Worm (Caenorhabditis elegans) whole organism, late embryonic: ENCODE results near the gene phf-15.

ENCODE experiments used
- C38D4.7 ChIP-seq: fragments of 200-800 bp; sonication (Bioruptor generic); optimal IDR thresholded peaks from 2 replicates; lab custom pipeline; 2018; ENCODE audit warnings: mild to moderate bottlenecking, missing genetic modification characterization, moderate library complexity, missing compliant biosample characterization
- F13H6.1 ChIP-seq: sonication (generic microtip); optimal IDR thresholded peaks from 2 replicates; lab custom pipeline; 2016; ENCODE audit warnings: missing genetic modification characterization, missing compliant biosample characterization
- K09A11.1 ChIP-seq: sonication (generic microtip); optimal IDR thresholded peaks from 2 replicates; lab custom pipeline; 2017; ENCODE audit warnings: antibody characterized with exemption, mild to moderate bottlenecking, missing genetic modification characterization, missing compliant biosample characterization; ENCODE audit not compliant: insufficient read depth
- ahr-1 ChIP-seq: sonication (generic microtip); optimal IDR thresholded peaks from 2 replicates; lab custom pipeline; 2016; ENCODE audit warnings: missing genetic modification characterization, missing compliant biosample characterization
- ceh-18 ChIP-seq: sonication (generic microtip); optimal IDR thresholded peaks from 2 replicates; lab custom pipeline; 2016; ENCODE audit warnings: missing genetic modification characterization, missing compliant biosample characterization
- ceh-19 ChIP-seq: fragments of 200-800 bp; sonication (Bioruptor generic); optimal IDR thresholded peaks from 2 replicates; lab custom pipeline; 2018; ENCODE audit warnings: mild to moderate bottlenecking, missing genetic modification characterization, missing compliant biosample characterization
- ceh-2 ChIP-seq: sonication (generic microtip); optimal IDR thresholded peaks from 2 replicates; lab custom pipeline; 2016; ENCODE audit warnings: missing genotype, missing genetic modification characterization, missing compliant biosample characterization
- ceh-30 ChIP-seq: fragments of 150-350 bp; optimal IDR thresholded peaks from 2 replicates; lab custom pipeline; 2014; ENCODE audit warnings: missing biosample characterization, missing genetic modification characterization
- ceh-31 ChIP-seq: sonication (generic microtip); optimal IDR thresholded peaks from 2 replicates; lab custom pipeline; 2016; ENCODE audit warnings: missing genetic modification characterization, missing compliant biosample characterization
- ceh-48 ChIP-seq: sonication (generic microtip); optimal IDR thresholded peaks from 2 replicates; lab custom pipeline; 2016; ENCODE audit warnings: missing genetic modification characterization, inconsistent platforms, missing compliant biosample characterization
- ceh-6 ChIP-seq: fragments of 200-800 bp; sonication (Bioruptor generic); optimal IDR thresholded peaks from 2 replicates; lab custom pipeline; 2018; ENCODE audit warnings: mild to moderate bottlenecking, missing genetic modification characterization, missing compliant biosample characterization
- dmd-4 ChIP-seq: sonication (generic microtip); optimal IDR thresholded peaks from 2 replicates; lab custom pipeline; 2016; ENCODE audit warnings: borderline replicate concordance, missing genetic modification characterization, missing compliant biosample characterization
- eyg-1 ChIP-seq: sonication (generic microtip); optimal IDR thresholded peaks from 2 replicates; lab custom pipeline; 2016; ENCODE audit warnings: missing genotype, missing genetic modification characterization, missing compliant biosample characterization
- fax-1 ChIP-seq: sonication (generic microtip); optimal IDR thresholded peaks from 2 replicates; lab custom pipeline; 2016; ENCODE audit warnings: missing genotype, missing genetic modification characterization, missing compliant biosample characterization
- hlh-13 ChIP-seq: fragments of 200-800 bp; sonication (Bioruptor generic); optimal IDR thresholded peaks from 2 replicates; lab custom pipeline; 2018; ENCODE audit warnings: mild to moderate bottlenecking, missing genetic modification characterization, missing compliant biosample characterization
- hlh-15 ChIP-seq: sonication (generic microtip); optimal IDR thresholded peaks from 2 replicates; lab custom pipeline; 2016; ENCODE audit warnings: missing genetic modification characterization, missing compliant biosample characterization
- hlh-6 ChIP-seq: sonication (generic microtip); optimal IDR thresholded peaks from 2 replicates; lab custom pipeline; 2016; ENCODE audit warnings: missing genotype, missing genetic modification characterization, missing compliant biosample characterization
- hlh-8 ChIP-seq: sonication (generic microtip); optimal IDR thresholded peaks from 2 replicates; lab custom pipeline; 2016; ENCODE audit warnings: missing genotype, missing genetic modification characterization, missing compliant biosample characterization
- lin-11 ChIP-seq: fragments of 200-800 bp; sonication (Bioruptor generic); optimal IDR thresholded peaks from 2 replicates; lab custom pipeline; 2018; ENCODE audit warnings: mild to moderate bottlenecking, missing genetic modification characterization, missing compliant biosample characterization
- madf-2 ChIP-seq: sonication (generic microtip); optimal IDR thresholded peaks from 2 replicates; lab custom pipeline; 2017; ENCODE audit warnings: missing genetic modification characterization, missing compliant biosample characterization
- mec-3 ChIP-seq: sonication (generic microtip); optimal IDR thresholded peaks from 2 replicates; lab custom pipeline; 2016; ENCODE audit warnings: borderline replicate concordance, missing genetic modification characterization, missing compliant biosample characterization
- nfya-1 ChIP-seq: sonication (generic microtip); optimal IDR thresholded peaks from 2 replicates; lab custom pipeline; 2017; ENCODE audit warnings: missing genetic modification characterization, mild to moderate bottlenecking, missing compliant biosample characterization, antibody characterized with exemption, moderate library complexity
- nhr-232 ChIP-seq: sonication (generic microtip); optimal IDR thresholded peaks from 2 replicates; lab custom pipeline; 2016; ENCODE audit warnings: missing genetic modification characterization, missing compliant biosample characterization
- pat-9 ChIP-seq: fragments of 200-800 bp; sonication (Bioruptor generic); optimal IDR thresholded peaks from 2 replicates; lab custom pipeline; 2018; ENCODE audit warnings: mild to moderate bottlenecking, missing genetic modification characterization, moderate library complexity, missing compliant biosample characterization
- pax-1 ChIP-seq: fragments of 150-350 bp; optimal IDR thresholded peaks from 2 replicates; lab custom pipeline; 2014; ENCODE audit warnings: missing biosample characterization, missing genetic modification characterization
- pha-2 ChIP-seq: sonication (generic microtip); optimal IDR thresholded peaks from 2 replicates; lab custom pipeline; 2017; ENCODE audit warnings: mild to moderate bottlenecking, missing genetic modification characterization, missing compliant biosample characterization
- pqm-1 ChIP-seq: sonication (generic microtip); optimal IDR thresholded peaks from 2 replicates; lab custom pipeline; 2016; ENCODE audit warnings: missing genetic modification characterization, missing compliant biosample characterization
- ref-2 ChIP-seq: sonication (generic microtip); optimal IDR thresholded peaks from 2 replicates; lab custom pipeline; 2016; ENCODE audit warnings: missing genetic modification characterization, missing compliant biosample characterization
- sox-2 ChIP-seq: fragments of 200-800 bp; sonication (Bioruptor generic); IDR thresholded peaks from 2 replicates; pipeline ENCODE4 v1.3.6; 2022; ENCODE audit warnings: missing genetic modification reagents, missing genetic modification characterization, missing compliant biosample characterization
- sox-4 ChIP-seq: sonication (generic microtip); optimal IDR thresholded peaks from 2 replicates; lab custom pipeline; 2017; ENCODE audit warnings: mild to moderate bottlenecking, missing genetic modification characterization, inconsistent platforms, missing compliant biosample characterization
- tbx-2 ChIP-seq: sonication (generic microtip); optimal IDR thresholded peaks from 2 replicates; lab custom pipeline; 2016; ENCODE audit warnings: missing genetic modification characterization, missing compliant biosample characterization
- tbx-7 ChIP-seq: sonication (generic microtip); optimal IDR thresholded peaks from 2 replicates; lab custom pipeline; 2016; ENCODE audit warnings: missing genotype, missing genetic modification characterization, missing compliant biosample characterization
- ttx-3 ChIP-seq: sonication (generic microtip); optimal IDR thresholded peaks from 2 replicates; lab custom pipeline; 2016; ENCODE audit warnings: missing genetic modification reagents, missing genetic modification characterization, missing compliant biosample characterization
- unc-55 ChIP-seq: sonication (generic microtip); optimal IDR thresholded peaks from 2 replicates; lab custom pipeline; 2017; ENCODE audit warnings: missing biosample characterization, missing genetic modification reagents, missing genetic modification characterization
- unc-86 ChIP-seq: sonication (generic microtip); optimal IDR thresholded peaks from 2 replicates; lab custom pipeline; 2016; ENCODE audit warnings: missing genetic modification characterization, missing compliant biosample characterization
- zip-5 ChIP-seq: sonication (generic microtip); optimal IDR thresholded peaks from 2 replicates; lab custom pipeline; 2016; ENCODE audit warnings: missing genetic modification characterization, missing compliant biosample characterization

The phf-15 gene

ce11 chrIII:3308940-3309339 is 13.7 kb upstream of the phf-15 start:
- TF ChIP-seq ahr-1 (tag; lab: Kevin White, UChicago) = no peak
- TF ChIP-seq fax-1 = no peak
- no peak for TF ChIP-seq pax-1 (tag; lab: Kevin White, UChicago)
- no peak for TF ChIP-seq eyg-1 (tag; lab: Kevin White, UChicago)
- TF ChIP-seq ceh-2 (tag; lab: Kevin White, UChicago) = no peak
- no peak for TF ChIP-seq sox-4 (tag; lab: Kevin White, UChicago)
- TF ChIP-seq madf-2 (tag; lab: Kevin White, UChicago) = no peak
- TF ChIP-seq nhr-232 (tag; lab: Kevin White, UChicago) = no peak
- no peak for TF ChIP-seq ttx-3 (tag; lab: Kevin White, UChicago)
- TF ChIP-seq pat-9 (tag; lab: Kevin White, UChicago) = no peak
- no peak for TF ChIP-seq tbx-7 (tag; lab: Kevin White, UChicago)

DNA sequence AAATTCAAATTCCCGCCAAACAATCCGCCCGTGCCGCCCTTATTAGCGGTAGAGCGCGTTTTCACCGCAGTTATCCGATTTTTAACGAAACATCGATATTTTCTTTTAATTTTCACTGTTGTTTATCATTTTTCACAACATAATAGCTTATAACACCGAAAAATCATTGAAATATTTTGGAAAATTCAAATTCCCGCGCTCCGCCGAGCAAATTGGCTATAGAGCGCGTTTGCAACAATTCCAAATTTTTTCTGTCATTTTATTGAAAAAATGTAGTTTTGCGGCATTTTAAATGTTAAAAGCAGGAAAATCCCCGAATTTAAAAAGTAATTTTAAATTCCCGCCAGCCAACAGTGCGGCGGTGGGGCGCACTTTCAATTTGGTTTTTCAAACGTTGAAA is 13.0 kb upstream of the phf-15 start:
- no peak for TF ChIP-seq ceh-19
- no peak for TF ChIP-seq nfya-1 (tag; lab: Kevin White, UChicago)
- no peak for TF ChIP-seq sox-2
- TF ChIP-seq hlh-15 (tag; lab: Kevin White, UChicago) = no peak
- TF ChIP-seq ahr-1 (tag; lab: Kevin White, UChicago) = no peak
- no peak for TF ChIP-seq F13H6.1 (tag; lab: Kevin White, UChicago)
- no peak for TF ChIP-seq unc-55 (GFP tag; lab: Kevin White, UChicago)
- no peak for TF ChIP-seq hlh-13 (GFP tag; lab: Kevin White, UChicago)
- no peak for TF ChIP-seq ceh-31 (tag; lab: Kevin White, UChicago)
- no peak for TF ChIP-seq pat-9 (tag; lab: Kevin White, UChicago)
- no peak for TF ChIP-seq mec-3 (tag; lab: Kevin White, UChicago)

DNA sequence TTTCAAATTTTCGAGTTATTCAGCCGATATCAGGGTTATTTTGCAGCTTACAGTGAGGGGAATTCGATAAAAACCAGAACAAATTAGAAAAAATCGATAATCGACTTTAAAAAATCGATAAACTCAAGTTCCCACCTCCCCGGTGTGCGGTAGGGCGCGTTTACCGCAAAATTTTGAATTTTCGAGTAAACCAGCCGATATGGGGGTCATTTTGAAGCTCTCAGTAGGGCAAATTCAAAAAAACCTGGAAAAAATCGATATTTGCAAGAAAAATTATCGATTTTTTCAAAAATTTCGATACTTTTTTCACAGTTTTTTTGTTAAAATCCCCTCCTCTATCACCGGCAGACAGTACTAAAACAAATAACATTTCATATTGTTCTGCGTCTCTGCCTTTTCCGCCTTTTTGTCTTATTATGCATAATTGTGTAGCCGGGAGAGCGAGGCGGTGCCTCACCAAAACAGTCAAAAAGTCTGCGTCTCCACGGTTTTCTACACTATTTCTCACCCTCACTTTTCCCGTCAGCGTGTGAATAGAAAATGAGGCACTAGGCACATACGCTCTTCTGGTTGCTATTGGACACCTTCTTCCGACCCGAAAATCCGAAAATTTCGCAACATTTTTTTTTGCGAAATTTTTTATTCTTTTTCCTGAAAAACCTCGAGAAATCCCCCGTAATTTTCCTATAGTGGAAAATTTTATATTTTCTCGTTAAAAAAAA is 11.6 kb upstream of the phf-15 start, which contains the start of gene ral-1:
Gene ral-1, plus strand, starts transcription at position 435 of the 722 bp plus-strand sequence.
- no peak for TF ChIP-seq K09A11.1 (tag; lab: Kevin White, UChicago)
- peak; percentile 60 for TF ChIP-seq ceh-31 (tag; lab: Kevin White, UChicago)
- peak; percentile 55 for TF ChIP-seq nfya-1 (tag; lab: Kevin White, UChicago)
- peak; percentile 4 for TF ChIP-seq unc-55 (GFP tag; lab: Kevin White, UChicago)
- TF ChIP-seq ceh-48 (tag; lab: Kevin White, UChicago) = peak; percentile 51
- 0 out of 2 replicates have a peak, but pooled peaks have one; percentile 44 for TF ChIP-seq sox-2

DNA sequence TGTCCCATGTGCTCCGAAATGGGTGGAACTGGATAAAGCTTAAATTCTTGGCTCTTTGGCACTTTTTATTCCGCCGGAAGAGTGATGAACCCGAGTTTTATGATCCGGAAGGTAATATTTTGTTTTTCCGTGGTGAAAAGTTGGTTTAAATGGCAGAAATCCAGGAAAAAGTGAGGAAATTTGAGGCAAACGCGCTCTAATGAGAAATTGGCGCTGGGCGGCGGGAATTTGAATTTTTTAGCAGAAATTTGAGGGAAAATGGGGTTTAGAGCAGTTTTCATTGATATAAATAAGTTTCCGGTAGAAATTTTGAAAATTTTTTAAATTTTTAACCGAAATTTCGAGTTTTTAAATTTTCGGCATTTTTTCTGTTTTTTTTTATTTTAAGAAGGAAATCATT is 11.0 kb upstream of the phf-15 start:
- no peak for TF ChIP-seq ref-2 (tag; lab: Kevin White, UChicago)
- no peak for TF ChIP-seq unc-86
- TF ChIP-seq ceh-6 = no peak
- TF ChIP-seq unc-55 (GFP tag; lab: Kevin White, UChicago) = no peak
- no peak for TF ChIP-seq mec-3 (tag; lab: Kevin White, UChicago)
- TF ChIP-seq dmd-4 = no peak
- TF ChIP-seq tbx-2 (tag; lab: Kevin White, UChicago) = no peak
- no peak for TF ChIP-seq hlh-8 (tag; lab: Kevin White, UChicago)
- TF ChIP-seq pqm-1 (tag; lab: Kevin White, UChicago) = no peak
- TF ChIP-seq lin-11 (tag; lab: Kevin White, UChicago) = no peak
- TF ChIP-seq pha-2 = no peak
- no peak for TF ChIP-seq hlh-6 (tag; lab: Kevin White, UChicago)
- TF ChIP-seq C38D4.7 (GFP tag; lab: Kevin White, UChicago) = no peak
- TF ChIP-seq zip-5 (tag; lab: Kevin White, UChicago) = no peak
- TF ChIP-seq ceh-18 (tag; lab: Kevin White, UChicago) = no peak
- TF ChIP-seq ceh-30 = no peak
